Fruit fly (Drosophila melanogaster): ENCODE data around the gene lectin-28C.

lectin-28C gene

dm6 chr2L:7878372-7878771, 21.5 kb downstream of the lectin-28C start:
- no peak for TF ChIP-seq bab1 (GFP tag; optimal IDR thresholded peaks at IDR 0.05)
- no peak for TF ChIP-seq CG5204 (GFP tag; optimal IDR thresholded peaks at IDR 0.05)
- TF ChIP-seq tj (GFP tag; optimal IDR thresholded peaks at IDR 0.05), result no peak
- TF ChIP-seq CG1620 (GFP tag; optimal IDR thresholded peaks at IDR 0.05), result no peak
- no peak for TF ChIP-seq cnc (optimal IDR thresholded peaks at IDR 0.05)
- TF ChIP-seq Mnt (GFP tag; optimal IDR thresholded peaks at IDR 0.05), result no peak
- TF ChIP-seq cic (GFP tag; optimal IDR thresholded peaks at IDR 0.05), result no peak
- no peak for TF ChIP-seq toe (GFP tag; optimal IDR thresholded peaks at IDR 0.05)
- TF ChIP-seq CG33017 (tag; optimal IDR thresholded peaks at IDR 0.05), result no peak
- no peak for TF ChIP-seq pad (GFP tag; optimal IDR thresholded peaks at IDR 0.05)
- no peak for TF ChIP-seq CG14711 (tag; optimal IDR thresholded peaks at IDR 0.05)
- TF ChIP-seq CG7045 (GFP tag; optimal IDR thresholded peaks at IDR 0.05), result no peak
- TF ChIP-seq CG7101 (tag; optimal IDR thresholded peaks at IDR 0.05), result no peak
- no peak for TF ChIP-seq ovo (GFP tag; optimal IDR thresholded peaks at IDR 0.05)

- TF ChIP-seq CG5204 (GFP tag; optimal IDR thresholded peaks at IDR 0.05) (no peak), kay (GFP tag; ENCODE audit: borderline replicate concordance) (peak; percentile 47), CG12768 (GFP tag; optimal IDR thresholded peaks at IDR 0.05) (no peak)
Observed at dm6 chr2L:7879292-7879894, 22.5 kb downstream of the lectin-28C start, which contains the start of gene spz3. Gene spz3, minus strand, starts transcription at chr2L:7879552.

- TF ChIP-seq toe (GFP tag; optimal IDR thresholded peaks at IDR 0.05) (no peak), CG12768 (GFP tag; optimal IDR thresholded peaks at IDR 0.05) (no peak), CG5204 (GFP tag; optimal IDR thresholded peaks at IDR 0.05) (no peak), CG33017 (tag; optimal IDR thresholded peaks at IDR 0.05) (no peak), kay (GFP tag; ENCODE audit: borderline replicate concordance) (no peak), ovo (GFP tag; optimal IDR thresholded peaks at IDR 0.05) (no peak), bab1 (GFP tag; optimal IDR thresholded peaks at IDR 0.05) (no peak), pad (GFP tag; optimal IDR thresholded peaks at IDR 0.05) (no peak), CG7045 (GFP tag; optimal IDR thresholded peaks at IDR 0.05) (no peak), CG14711 (tag; optimal IDR thresholded peaks at IDR 0.05) (no peak), cic (GFP tag; optimal IDR thresholded peaks at IDR 0.05) (no peak)
Observed at dm6 chr2L:7880458-7880857, 23.6 kb downstream of the lectin-28C start.

- TF ChIP-seq CG33017 (tag; optimal IDR thresholded peaks at IDR 0.05) (no peak), Crg-1 (GFP tag; optimal IDR thresholded peaks at IDR 0.05) (no peak), CG5204 (GFP tag; optimal IDR thresholded peaks at IDR 0.05) (no peak), ovo (GFP tag; optimal IDR thresholded peaks at IDR 0.05) (no peak), Mnt (GFP tag; optimal IDR thresholded peaks at IDR 0.05) (no peak)
Observed at dm6 chr2L:7885271-7885670, 28.4 kb downstream of the lectin-28C start, which contains the start of the genes SmE and CG34132. Gene SmE, minus strand, starts transcription at chr2L:7885450. Gene CG34132, plus strand, starts transcription at chr2L:7885503.

- TF ChIP-seq Mnt (GFP tag; optimal IDR thresholded peaks at IDR 0.05) (peak; percentile 46), CG11617 (GFP tag; optimal IDR thresholded peaks at IDR 0.05) (peak; percentile 54), CG14711 (tag; optimal IDR thresholded peaks at IDR 0.05) (no peak), ovo (GFP tag; optimal IDR thresholded peaks at IDR 0.05) (no peak)
Observed at dm6 chr2L:7885952-7886351, 29.1 kb downstream of the lectin-28C start.

dm6 chr2L:7887333-7887732, 30.5 kb downstream of the lectin-28C start, which contains the start of gene CG7102:
Gene CG7102, minus strand, starts transcription at chr2L:7887513.
- TF ChIP-seq Crg-1 (GFP tag; optimal IDR thresholded peaks at IDR 0.05) (no peak), cnc (optimal IDR thresholded peaks at IDR 0.05) (no peak), CG5204 (GFP tag; optimal IDR thresholded peaks at IDR 0.05) (no peak), CG1620 (GFP tag; optimal IDR thresholded peaks at IDR 0.05) (no peak), CG11617 (GFP tag; optimal IDR thresholded peaks at IDR 0.05) (no peak), Hr96 (GFP tag; optimal IDR thresholded peaks at IDR 0.05) (no peak), tj (GFP tag; optimal IDR thresholded peaks at IDR 0.05) (no peak), Mnt (GFP tag; optimal IDR thresholded peaks at IDR 0.05) (no peak), CG33017 (tag; optimal IDR thresholded peaks at IDR 0.05) (no peak), CG7045 (GFP tag; optimal IDR thresholded peaks at IDR 0.05) (no peak), kay (GFP tag; ENCODE audit: borderline replicate concordance) (no peak), ovo (GFP tag; optimal IDR thresholded peaks at IDR 0.05) (no peak), CG12768 (GFP tag; optimal IDR thresholded peaks at IDR 0.05) (no peak), pad (GFP tag; optimal IDR thresholded peaks at IDR 0.05) (no peak), Clk (GFP tag; optimal IDR thresholded peaks at IDR 0.05) (no peak)

dm6 chr2L:7889029-7889428, 32.2 kb downstream of the lectin-28C start, which contains the start of gene Spn28Da:
Gene Spn28Da, minus strand, starts transcription at chr2L:7889129.
- TF ChIP-seq CG14711 (tag; optimal IDR thresholded peaks at IDR 0.05) (no peak), cnc (optimal IDR thresholded peaks at IDR 0.05) (no peak), CG1620 (GFP tag; optimal IDR thresholded peaks at IDR 0.05) (no peak), CG5204 (GFP tag; optimal IDR thresholded peaks at IDR 0.05) (no peak), Mnt (GFP tag; optimal IDR thresholded peaks at IDR 0.05) (no peak), CG33017 (tag; optimal IDR thresholded peaks at IDR 0.05) (no peak), CG7101 (tag; optimal IDR thresholded peaks at IDR 0.05) (no peak), CG7045 (GFP tag; optimal IDR thresholded peaks at IDR 0.05) (no peak), CG11617 (GFP tag; optimal IDR thresholded peaks at IDR 0.05) (no peak)
